Worm (Caenorhabditis elegans): Measurements from ENCODE around the gene sta-2.

sta-2 gene

ce11 chrV:9729462-9730162 lies 11.4 kb upstream of the sta-2 start, which contains the start of the genes aagr-3 and drap-1 (continued):
- no peak for TF ChIP-seq nhr-41 (GFP tag; IDR thresholded peaks at IDR 0.05)
- TF ChIP-seq hlh-30 (tag; optimal IDR thresholded peaks at IDR 0.05; ENCODE audit: insufficient read depth): peak; percentile 74
- TF ChIP-seq nhr-102 (tag; optimal IDR thresholded peaks at IDR 0.05): peak; percentile 10
- no peak for TF ChIP-seq gei-8 (GFP tag; optimal IDR thresholded peaks at IDR 0.05)
- peak in 1 of 2 experiments; percentile 40 for TF ChIP-seq hif-1 (tag; optimal IDR thresholded peaks at IDR 0.05)
- TF ChIP-seq aha-1 (tag): peak; percentile 78
- TF ChIP-seq nhr-6 (tag; optimal IDR thresholded peaks at IDR 0.05): peak; percentile 84
- peak; percentile 67 for TF ChIP-seq mes-2 (tag; optimal IDR thresholded peaks at IDR 0.05; ENCODE audit: poor library complexity, severe bottlenecking)
- TF ChIP-seq nhr-237 (tag; optimal IDR thresholded peaks at IDR 0.05): no peak
- TF ChIP-seq lin-13 (GFP tag; optimal IDR thresholded peaks at IDR 0.05): peak; percentile 43
- TF ChIP-seq T20F7.1 (GFP tag; optimal IDR thresholded peaks at IDR 0.05): peak; percentile 63
- no peak for TF ChIP-seq madf-9 (GFP tag; conservative IDR thresholded peaks at IDR 0.05)
- TF ChIP-seq hmg-1.1 (GFP tag; IDR thresholded peaks at IDR 0.05): peak; percentile 39; the same call in 1 of the 2 replicates
- TF ChIP-seq zip-2 (tag; optimal IDR thresholded peaks at IDR 0.05): no peak
- TF ChIP-seq dve-1 (tag; optimal IDR thresholded peaks at IDR 0.05; ENCODE audit: insufficient read depth): peak; percentile 65
- no peak for TF ChIP-seq ztf-7 (tag; optimal IDR thresholded peaks at IDR 0.05)
- TF ChIP-seq rbr-2 (tag; optimal IDR thresholded peaks at IDR 0.05): peak; percentile 34
- no peak for TF ChIP-seq Y5F2A.4 (GFP tag; optimal IDR thresholded peaks at IDR 0.05)
- no peak for TF ChIP-seq lir-3 (tag; optimal IDR thresholded peaks at IDR 0.05)
- TF ChIP-seq lsy-2 (tag; optimal IDR thresholded peaks at IDR 0.05): peak in 1 of 2 experiments; percentile 89
- TF ChIP-seq pha-4 (GFP tag; IDR thresholded peaks at IDR 0.05): no peak
- peak; percentile 67 for TF ChIP-seq pha-4 (tag; optimal IDR thresholded peaks at IDR 0.05)
- peak; percentile 57 for TF ChIP-seq nhr-28 (tag; optimal IDR thresholded peaks at IDR 0.05)
- TF ChIP-seq madf-5 (GFP tag; IDR thresholded peaks at IDR 0.05): no peak
- TF ChIP-seq ceh-20 (GFP tag; IDR thresholded peaks at IDR 0.05): no peak
- TF ChIP-seq mxl-2 (GFP tag; conservative IDR thresholded peaks at IDR 0.05): no peak

DNA sequence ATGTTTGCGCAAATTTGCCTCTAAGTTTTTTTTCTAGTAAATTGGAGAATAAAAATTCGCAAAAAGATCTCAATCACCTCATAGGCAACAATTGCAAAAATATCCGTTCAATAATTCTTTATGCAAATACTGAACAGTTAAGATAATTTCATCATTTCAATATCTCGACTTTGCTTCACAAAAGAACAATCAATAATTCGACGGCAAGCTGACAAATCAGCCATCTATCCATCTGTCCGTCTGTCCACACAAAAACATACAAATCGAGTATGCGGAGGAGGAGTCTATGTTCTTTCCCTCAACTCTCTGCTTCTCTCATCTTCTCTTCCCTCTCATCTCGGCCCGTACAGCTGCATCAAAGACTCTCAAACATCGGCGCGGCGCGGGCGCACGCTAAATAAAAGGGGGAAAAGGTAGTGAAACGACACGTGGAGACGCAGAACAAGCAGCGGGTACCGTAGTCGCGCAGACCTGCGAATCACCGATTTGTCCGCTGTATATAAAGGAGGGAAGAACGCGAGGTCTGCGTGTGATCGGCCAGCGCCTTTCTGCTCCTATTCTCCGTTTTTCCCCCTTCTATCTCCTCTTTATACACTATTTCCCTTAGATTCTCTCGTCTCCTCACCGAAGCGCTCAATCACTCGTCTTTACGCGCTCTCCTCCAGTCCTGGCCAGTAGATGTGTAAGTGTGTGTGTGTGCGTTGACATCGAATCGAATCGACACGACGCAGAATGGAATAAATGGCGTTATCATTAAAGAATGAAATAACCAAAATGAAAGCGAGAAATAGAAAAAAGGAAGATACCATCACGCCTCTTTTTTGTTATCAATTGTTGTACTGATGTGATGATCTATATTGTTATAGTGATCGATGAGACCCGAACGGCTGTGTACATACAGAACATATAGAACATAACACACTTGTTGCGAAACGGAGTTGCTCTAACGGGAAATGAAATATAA lies 10.0 kb upstream of the sta-2 start:
- TF ChIP-seq mes-2 (tag; optimal IDR thresholded peaks at IDR 0.05; ENCODE audit: poor library complexity, severe bottlenecking): peak; percentile 63
- peak; percentile 19 for TF ChIP-seq R02D3.7 (tag; optimal IDR thresholded peaks at IDR 0.05)
- TF ChIP-seq daf-16 (GFP tag; optimal IDR thresholded peaks at IDR 0.05): peak; percentile 41 to 55
- peak; percentile 83 for TF ChIP-seq daf-16 (tag; optimal IDR thresholded peaks at IDR 0.05)
- peak; percentile 89 for TF ChIP-seq fkh-10 (GFP tag; optimal IDR thresholded peaks at IDR 0.05)
- TF ChIP-seq zfp-3 (GFP tag; conservative IDR thresholded peaks at IDR 0.05): peak; percentile 73; the same call in 1 of the 2 replicates
- TF ChIP-seq ztf-7 (tag; optimal IDR thresholded peaks at IDR 0.05): peak; percentile 42
- TF ChIP-seq ceh-28 (tag; optimal IDR thresholded peaks at IDR 0.05): peak; percentile 54
- TF ChIP-seq nhr-25 (tag; optimal IDR thresholded peaks at IDR 0.05; ENCODE audit: borderline replicate concordance, insufficient read depth): peak; percentile 95
- TF ChIP-seq dve-1 (tag; optimal IDR thresholded peaks at IDR 0.05; ENCODE audit: insufficient read depth): peak; percentile 96
- peak; percentile 47; the same call in 1 of the 2 replicates for TF ChIP-seq php-3 (GFP tag; IDR thresholded peaks at IDR 0.05)
- peak; percentile 93 for TF ChIP-seq hmg-1.1 (GFP tag; IDR thresholded peaks at IDR 0.05)
- peak; percentile 65 for TF ChIP-seq F10B5.3 (tag; optimal IDR thresholded peaks at IDR 0.05)
- TF ChIP-seq mxl-3 (GFP tag; optimal IDR thresholded peaks at IDR 0.05): peak; percentile 99
- TF ChIP-seq spr-1 (tag; optimal IDR thresholded peaks at IDR 0.05): peak; percentile 89
- no peak; the same call in 1 of the 2 replicates for TF ChIP-seq lin-29 (GFP tag; IDR thresholded peaks at IDR 0.05)
- no peak for TF ChIP-seq F44E2.7 (GFP tag; IDR thresholded peaks at IDR 0.05)
- TF ChIP-seq F49E8.2 (tag; optimal IDR thresholded peaks at IDR 0.05; ENCODE audit: borderline replicate concordance): no peak
- TF ChIP-seq ama-1 (optimal IDR thresholded peaks at IDR 0.05): peak; percentile 100
- TF ChIP-seq skn-1 (tag; optimal IDR thresholded peaks at IDR 0.05): no peak
- peak; percentile 93 for TF ChIP-seq dmd-6 (GFP tag; IDR thresholded peaks at IDR 0.05)
- no peak for TF ChIP-seq ZK337.2 (GFP tag; IDR thresholded peaks at IDR 0.05)
- no peak for TF ChIP-seq aly-2 (tag; optimal IDR thresholded peaks at IDR 0.05)
- no peak for TF ChIP-seq ceh-32 (tag; optimal IDR thresholded peaks at IDR 0.05; ENCODE audit: poor library complexity)

Data from whole organism, L4 larva.